Worm (Caenorhabditis elegans): ENCODE measurements around the gene C16A11.3.

ce11 chrII:4230816-4231435 is 1.6 kb downstream of the C16A11.3 start, which contains the start of gene C16A11.10:
- TF ChIP-seq nhr-25 (tag; optimal IDR thresholded peaks at IDR 0.05), result no peak
- no peak for TF ChIP-seq nhr-21 (tag; optimal IDR thresholded peaks at IDR 0.05)
- no peak for TF ChIP-seq mdl-1 (tag; optimal IDR thresholded peaks at IDR 0.05)
- TF ChIP-seq elt-1 (tag; optimal IDR thresholded peaks at IDR 0.05), result no peak
- no peak for TF ChIP-seq lin-13 (GFP tag; optimal IDR thresholded peaks at IDR 0.05)
- TF ChIP-seq blmp-1 (tag; optimal IDR thresholded peaks at IDR 0.05; ENCODE audit: insufficient read depth), result no peak
- no peak for TF ChIP-seq skn-1 (tag; optimal IDR thresholded peaks at IDR 0.05)
